Fruit fly (Drosophila melanogaster) S2 (cell line): ENCODE results near the gene mRpL17.

ENCODE experiments used
- CG8478 ChIP-seq: fragments of >200 bp; optimal IDR thresholded peaks from 2 replicates; lab custom pipeline; 2018
- CTCF ChIP-seq, 2 experiments: fragments of >200 bp; optimal IDR thresholded peaks; 2 replicates each; lab custom pipeline; 2018

DNA sequence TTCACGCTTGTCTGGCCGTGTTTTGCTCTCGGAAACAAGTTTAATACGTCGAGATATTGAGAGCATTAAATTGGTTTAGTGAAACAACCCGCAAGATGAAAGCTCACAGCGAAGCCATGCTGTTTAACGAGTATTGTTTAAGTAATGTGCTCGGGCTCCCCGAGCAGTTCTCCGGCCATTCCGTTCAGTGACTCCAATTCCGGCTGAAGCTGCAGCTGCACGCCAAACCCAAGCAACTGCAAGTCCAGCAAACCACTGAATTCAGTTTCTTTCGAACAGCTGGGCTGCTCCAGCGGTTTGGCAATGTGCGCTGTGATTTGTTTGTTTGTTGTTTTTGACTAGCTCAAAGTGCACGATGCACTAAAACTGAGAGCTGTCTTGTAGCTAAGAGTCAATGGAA lies 50.6 kb downstream of the mRpL17 start:
- no peak for TF ChIP-seq CTCF (optimal IDR thresholded peaks at IDR 0.05; lab: Kevin White, UChicago)
- no peak for TF ChIP-seq CG8478 (lab: Kevin White, UChicago)
